Worm (Caenorhabditis elegans): Measurements from ENCODE around the gene C30G12.2.

- no peak for TF ChIP-seq hlh-15 (tag; optimal IDR thresholded peaks at IDR 0.05)
- no peak for TF ChIP-seq sox-4 (tag; optimal IDR thresholded peaks at IDR 0.05)
- TF ChIP-seq ref-2 (tag; optimal IDR thresholded peaks at IDR 0.05) = no peak
- TF ChIP-seq hlh-13 (GFP tag; optimal IDR thresholded peaks at IDR 0.05) = no peak
- peak; percentile 12 for TF ChIP-seq tbx-2 (tag; optimal IDR thresholded peaks at IDR 0.05)
- TF ChIP-seq mec-3 (tag; optimal IDR thresholded peaks at IDR 0.05; ENCODE audit: borderline replicate concordance) = no peak
- TF ChIP-seq unc-55 (GFP tag; optimal IDR thresholded peaks at IDR 0.05) = no peak
- no peak for TF ChIP-seq dmd-4 (tag; optimal IDR thresholded peaks at IDR 0.05; ENCODE audit: borderline replicate concordance)
- no peak for TF ChIP-seq eyg-1 (tag; optimal IDR thresholded peaks at IDR 0.05)
- TF ChIP-seq ets-4 (tag; optimal IDR thresholded peaks at IDR 0.05) = no peak
These were observed 11.5 kb downstream of the C30G12.2 start, which contains the start of gene cul-4 for ce11 chrII:7301670-7302151.

All from whole organism, late embryonic.